Fruit fly (Drosophila melanogaster) whole organism, pupa: ENCODE results near the gene Pfdn4.

Experiments used
- CG13204 ChIP-seq: fragments of 200-800 bp; sonication (Bioruptor generic); optimal IDR thresholded peaks from 2 replicates; lab custom pipeline; 2018; ENCODE audit warnings: missing biosample characterization, mild to moderate bottlenecking, missing genetic modification characterization, moderate library complexity
- CG14655 ChIP-seq: fragments of 200-800 bp; sonication (Bioruptor generic); optimal IDR thresholded peaks from 3 replicates; lab custom pipeline; 2017; ENCODE audit warnings: mild to moderate bottlenecking, missing biosample characterization, missing genetic modification reagents, missing genetic modification characterization
- CG32121 ChIP-seq: fragments of 200-800 bp; sonication (Bioruptor generic); IDR thresholded peaks from 2 replicates; pipeline ENCODE4 v1.3.6; 2022; ENCODE audit warnings: missing biosample characterization, missing genetic modification characterization
- CG34367 ChIP-seq: fragments of 200-800 bp; sonication (Bioruptor generic); optimal IDR thresholded peaks from 2 replicates; lab custom pipeline; 2018; ENCODE audit warnings: missing biosample characterization, mild to moderate bottlenecking, missing genetic modification characterization
- CG4496 ChIP-seq: fragments of 200-800 bp; sonication (Bioruptor generic); IDR thresholded peaks from 3 replicates; pipeline ENCODE4 v1.3.6; 2022; ENCODE audit warnings: missing biosample characterization, missing genetic modification characterization
- Ets98B ChIP-seq: fragments of 200-800 bp; sonication (Bioruptor generic); IDR thresholded peaks from 2 replicates; pipeline ENCODE4 v1.3.6; 2022; ENCODE audit warnings: missing biosample characterization, missing genetic modification characterization
- Pif1A ChIP-seq: fragments of 200-800 bp; sonication (Bioruptor generic); optimal IDR thresholded peaks from 3 replicates; lab custom pipeline; 2016; ENCODE audit warnings: missing biosample characterization, missing genetic modification characterization
- Snoo ChIP-seq: fragments of 200-800 bp; sonication (Bioruptor generic); optimal IDR thresholded peaks from 3 replicates; lab custom pipeline; 2017; ENCODE audit warnings: missing biosample characterization, mild to moderate bottlenecking, missing genetic modification characterization, inconsistent platforms
- fd96Ca ChIP-seq: fragments of 200-800 bp; sonication (Bioruptor generic); IDR thresholded peaks from 3 replicates; pipeline ENCODE4 v1.3.6; 2022; ENCODE audit warnings: missing biosample characterization, missing genetic modification characterization
- gl ChIP-seq: fragments of 200-800 bp; sonication (Bioruptor generic); optimal IDR thresholded peaks from 2 replicates; lab custom pipeline; 2018; ENCODE audit warnings: missing biosample characterization, mild to moderate bottlenecking, missing genetic modification characterization
- rn ChIP-seq: fragments of 200-800 bp; sonication (Bioruptor generic); IDR thresholded peaks from 2 replicates; pipeline ENCODE4 v1.3.6; 2022; ENCODE audit warnings: missing biosample characterization, missing genetic modification characterization

- TF ChIP-seq gl (tag; lab: Kevin White, UChicago) (peak; percentile 87), Ets98B (GFP tag; lab: Robert Waterston, UW) (peak; percentile 93), rn (GFP tag; lab: Robert Waterston, UW) (peak; percentile 71), fd96Ca (GFP tag; lab: Robert Waterston, UW) (peak; percentile 84), Pif1A (GFP tag; lab: Kevin White, UChicago) (peak; percentile 88), CG34367 (tag; lab: Kevin White, UChicago) (peak; percentile 94), Snoo (tag; lab: Kevin White, UChicago) (peak; percentile 95), CG32121 (peak; percentile 96), CG13204 (GFP tag; lab: Kevin White, UChicago) (peak; percentile 71), CG14655 (peak; percentile 94), CG4496 (GFP tag; lab: Robert Waterston, UW) (peak; percentile 94)
These were observed 12.6 kb downstream of the Pfdn4 start, which contains the start of gene CG46456 for dm6 chr3L:5355074-5355790.
